Fruit fly (Drosophila melanogaster) whole organism, embryonic: ENCODE measurements around the gene CG32344.

ENCODE experiments used
- ATbp ChIP-seq: fragments of 200-800 bp; sonication (Bioruptor generic); optimal IDR thresholded peaks from 2 replicates; lab custom pipeline; 2017; ENCODE audit warnings: missing biosample characterization, mild to moderate bottlenecking, missing genetic modification characterization, missing genetic modification reagents
- Antp ChIP-seq: fragments of 200-800 bp; sonication (Bioruptor generic); optimal IDR thresholded peaks from 3 replicates; lab custom pipeline; 2016; ENCODE audit warnings: missing biosample characterization, missing genetic modification characterization
- CG12299 ChIP-seq: fragments of 200-800 bp; sonication (Bioruptor generic); optimal IDR thresholded peaks from 2 replicates; lab custom pipeline; 2018; ENCODE audit warnings: missing biosample characterization, mild to moderate bottlenecking, missing genetic modification characterization
- CG1233 ChIP-seq: fragments of 200-800 bp; sonication (Bioruptor generic); optimal IDR thresholded peaks from 4 replicates; lab custom pipeline; 2018; ENCODE audit warnings: missing biosample characterization, mild to moderate bottlenecking, missing genetic modification characterization
- CG12659 ChIP-seq: fragments of 200-800 bp; sonication (Bioruptor generic); optimal IDR thresholded peaks from 3 replicates; lab custom pipeline; 2017; ENCODE audit warnings: mild to moderate bottlenecking, missing biosample characterization, missing genetic modification reagents, missing genetic modification characterization
- CG14710 ChIP-seq: fragments of 200-800 bp; sonication (Bioruptor generic); optimal IDR thresholded peaks from 3 replicates; lab custom pipeline; 2019; ENCODE audit warnings: missing biosample characterization, mild to moderate bottlenecking, missing genetic modification characterization, moderate library complexity
- CG14965 ChIP-seq: fragments of 200-800 bp; sonication (Bioruptor generic); optimal IDR thresholded peaks from 2 replicates; lab custom pipeline; 2016; ENCODE audit warnings: missing biosample characterization, missing genetic modification characterization, borderline replicate concordance
- CG16815 ChIP-seq: fragments of 200-800 bp; sonication (Bioruptor generic); optimal IDR thresholded peaks from 3 replicates; lab custom pipeline; 2017; ENCODE audit warnings: missing biosample characterization, mild to moderate bottlenecking, missing genetic modification characterization
- CG17186 ChIP-seq: fragments of 200-800 bp; sonication (Bioruptor generic); optimal IDR thresholded peaks from 3 replicates; lab custom pipeline; 2017; ENCODE audit warnings: missing biosample characterization, missing genetic modification reagents, missing genetic modification characterization
- CG17385 ChIP-seq: fragments of 200-800 bp; sonication (Bioruptor generic); optimal IDR thresholded peaks from 3 replicates; lab custom pipeline; 2018; ENCODE audit warnings: missing biosample characterization, mild to moderate bottlenecking, missing genetic modification characterization
- CG2889 ChIP-seq: fragments of 200-800 bp; sonication (Bioruptor generic); IDR thresholded peaks from 3 replicates; pipeline ENCODE4 v1.3.6; 2022; ENCODE audit warnings: missing biosample characterization, missing genetic modification characterization
- CG4617 ChIP-seq: fragments of 200-800 bp; sonication (Bioruptor generic); optimal IDR thresholded peaks from 3 replicates; lab custom pipeline; 2016; ENCODE audit warnings: missing biosample characterization, missing genetic modification characterization, borderline replicate concordance
- CG4707 ChIP-seq: fragments of 200-800 bp; sonication (Bioruptor generic); optimal IDR thresholded peaks from 2 replicates; lab custom pipeline; 2018; ENCODE audit warnings: missing biosample characterization, mild to moderate bottlenecking, missing genetic modification characterization, moderate library complexity
- CG4730 ChIP-seq: fragments of 200-800 bp; sonication (Bioruptor generic); IDR thresholded peaks from 2 replicates; pipeline ENCODE4 v1.3.6; 2022; ENCODE audit warnings: missing biosample characterization, missing genetic modification characterization
- CG6654 ChIP-seq: fragments of 200-800 bp; sonication (Bioruptor generic); optimal IDR thresholded peaks from 2 replicates; lab custom pipeline; 2017; ENCODE audit warnings: missing biosample characterization, mild to moderate bottlenecking, missing genetic modification characterization
- CG6683 ChIP-seq: fragments of 200-800 bp; sonication (Bioruptor generic); optimal IDR thresholded peaks from 2 replicates; lab custom pipeline; 2017; ENCODE audit warnings: missing biosample characterization, mild to moderate bottlenecking, missing genetic modification characterization, missing genetic modification reagents
- CG6689 ChIP-seq: fragments of 200-800 bp; sonication (Bioruptor generic); IDR thresholded peaks from 2 replicates; pipeline ENCODE4 v1.3.6; 2022; ENCODE audit warnings: missing biosample characterization, missing genetic modification characterization
- CG6765 ChIP-seq: fragments of 200-800 bp; sonication (Bioruptor generic); optimal IDR thresholded peaks from 3 replicates; lab custom pipeline; 2017; ENCODE audit warnings: missing biosample characterization, mild to moderate bottlenecking, missing genetic modification characterization
- CG7271 ChIP-seq: fragments of 200-800 bp; sonication (Bioruptor generic); optimal IDR thresholded peaks from 2 replicates; lab custom pipeline; 2018; ENCODE audit warnings: missing biosample characterization, mild to moderate bottlenecking, missing genetic modification characterization, moderate library complexity
- CG8281 ChIP-seq: fragments of 200-800 bp; sonication (Bioruptor generic); optimal IDR thresholded peaks from 2 replicates; lab custom pipeline; 2018; ENCODE audit warnings: missing biosample characterization, mild to moderate bottlenecking, missing genetic modification characterization, moderate library complexity
- CG8924 ChIP-seq: fragments of 200-800 bp; optimal IDR thresholded peaks from 3 replicates; lab custom pipeline; 2019; ENCODE audit warnings: missing biosample characterization, mild to moderate bottlenecking, missing genetic modification characterization, moderate library complexity
- CG9727 ChIP-seq: fragments of 200-800 bp; sonication (Bioruptor generic); optimal IDR thresholded peaks from 3 replicates; lab custom pipeline; 2017; ENCODE audit warnings: missing biosample characterization, mild to moderate bottlenecking, missing genetic modification characterization
- CG9932 ChIP-seq: fragments of 200-800 bp; sonication (Bioruptor generic); IDR thresholded peaks from 2 replicates; pipeline ENCODE4 v1.3.6; 2022; ENCODE audit warnings: missing biosample characterization, missing genetic modification characterization
- Dfd ChIP-seq, 2 experiments: fragments of >200 bp; optimal IDR thresholded peaks; 2 replicates each; lab custom pipeline; 2017; ENCODE audit warnings: missing biosample characterization in 2 of 2, missing genetic modification characterization in 2 of 2
- HLH54F ChIP-seq: fragments of 200-800 bp; sonication (Bioruptor generic); optimal IDR thresholded peaks from 3 replicates; lab custom pipeline; 2016; ENCODE audit warnings: missing biosample characterization, missing genetic modification characterization
- HmgZ ChIP-seq: fragments of 200-800 bp; sonication (Bioruptor generic); optimal IDR thresholded peaks from 2 replicates; lab custom pipeline; 2018; ENCODE audit warnings: missing biosample characterization, mild to moderate bottlenecking, missing genetic modification characterization
- Lhr ChIP-seq: fragments of 200-800 bp; sonication (Bioruptor generic); optimal IDR thresholded peaks from 3 replicates; lab custom pipeline; 2017; ENCODE audit warnings: mild to moderate bottlenecking, missing biosample characterization, missing genetic modification reagents, missing genetic modification characterization
- Lpt ChIP-seq: fragments of >200 bp; optimal IDR thresholded peaks from 2 replicates; lab custom pipeline; 2018; ENCODE audit warnings: missing biosample characterization, missing genetic modification characterization
- MBD-R2 ChIP-seq: fragments of 200-800 bp; sonication (Bioruptor generic); IDR thresholded peaks from 2 replicates; pipeline ENCODE4 v1.3.6; 2022; ENCODE audit warnings: missing biosample characterization, missing genetic modification characterization
- bsh ChIP-seq, 2 experiments: fragments of 200-800 bp; sonication (Bioruptor generic); optimal IDR thresholded peaks; 2 replicates each; lab custom pipeline; 2017 to 2018; ENCODE audit warnings: mild to moderate bottlenecking in 2 of 2, missing biosample characterization in 2 of 2, missing genetic modification characterization in 2 of 2, moderate library complexity in 1 of 2
- cg ChIP-seq: fragments of 200-800 bp; sonication (Bioruptor generic); optimal IDR thresholded peaks from 3 replicates; lab custom pipeline; 2019; ENCODE audit warnings: missing biosample characterization, mild to moderate bottlenecking, missing genetic modification characterization, moderate library complexity
- chif ChIP-seq, 2 experiments: fragments of 200-800 bp; sonication (Bioruptor generic); optimal IDR thresholded peaks; 3 replicates each; lab custom pipeline; 2016; ENCODE audit warnings: missing biosample characterization in 2 of 2, missing genetic modification characterization in 2 of 2
- chinmo ChIP-seq: fragments of 200-800 bp; sonication (Bioruptor generic); IDR thresholded peaks from 4 replicates; pipeline ENCODE4 v1.3.6; 2022; ENCODE audit warnings: missing biosample characterization, missing genetic modification characterization; ENCODE audit not compliant: partially characterized antibody
- croc ChIP-seq: fragments of 200-800 bp; sonication (Bioruptor generic); conservative IDR thresholded peaks from 3 replicates; pipeline ENCODE4 v1.3.6; 2022; ENCODE audit warnings: missing biosample characterization, missing genetic modification characterization
- dm ChIP-seq: fragments of 200-800 bp; sonication (Bioruptor generic); optimal IDR thresholded peaks from 3 replicates; lab custom pipeline; 2016; ENCODE audit warnings: missing biosample characterization, missing genetic modification characterization
- esg ChIP-seq: fragments of 200-800 bp; sonication (Bioruptor generic); conservative IDR thresholded peaks from 2 replicates; pipeline ENCODE4 v1.3.6; 2022; ENCODE audit warnings: missing biosample characterization, missing genetic modification characterization
- eve ChIP-seq, 2 experiments: fragments of >200 bp; optimal IDR thresholded peaks; 2 replicates each; lab custom pipeline; 2017; ENCODE audit warnings: missing biosample characterization in 2 of 2, missing genetic modification characterization in 2 of 2
- fd64A ChIP-seq: fragments of 200-800 bp; sonication (Bioruptor generic); optimal IDR thresholded peaks from 3 replicates; lab custom pipeline; 2018; ENCODE audit warnings: missing biosample characterization, mild to moderate bottlenecking, missing genetic modification characterization
- gem ChIP-seq: fragments of 200-800 bp; sonication (Bioruptor generic); optimal IDR thresholded peaks from 2 replicates; lab custom pipeline; 2019; ENCODE audit warnings: missing biosample characterization, mild to moderate bottlenecking, missing genetic modification characterization, moderate library complexity
- gfzf ChIP-seq: fragments of 200-800 bp; sonication (Bioruptor generic); optimal IDR thresholded peaks from 2 replicates; lab custom pipeline; 2016; ENCODE audit warnings: missing biosample characterization, mild to moderate bottlenecking, missing genetic modification characterization, moderate library complexity
- gsb-n ChIP-seq: fragments of 200-800 bp; sonication (Bioruptor generic); optimal IDR thresholded peaks from 3 replicates; lab custom pipeline; 2018; ENCODE audit warnings: missing biosample characterization, mild to moderate bottlenecking, missing genetic modification characterization
- hbn ChIP-seq: fragments of 200-800 bp; sonication (Bioruptor generic); IDR thresholded peaks from 2 replicates; pipeline ENCODE4 v1.3.6; 2022; ENCODE audit warnings: missing biosample characterization, missing genetic modification characterization; ENCODE audit not compliant: partially characterized antibody
- kay ChIP-seq: fragments of 200-800 bp; sonication (Bioruptor generic); optimal IDR thresholded peaks from 2 replicates; lab custom pipeline; 2016; ENCODE audit warnings: missing biosample characterization, missing genetic modification characterization
- psq ChIP-seq: fragments of 200-800 bp; sonication (Bioruptor generic); optimal IDR thresholded peaks from 2 replicates; lab custom pipeline; 2017; ENCODE audit warnings: missing biosample characterization, missing genetic modification characterization
- pum ChIP-seq: fragments of 200-800 bp; sonication (Bioruptor generic); optimal IDR thresholded peaks from 2 replicates; lab custom pipeline; 2016; ENCODE audit warnings: missing biosample characterization, missing genetic modification characterization
- run ChIP-seq: fragments of 200-800 bp; sonication (Bioruptor generic); optimal IDR thresholded peaks from 3 replicates; lab custom pipeline; 2018; ENCODE audit warnings: missing biosample characterization, mild to moderate bottlenecking, missing genetic modification characterization
- slp2 ChIP-seq: fragments of 200-800 bp; sonication (Bioruptor generic); optimal IDR thresholded peaks from 2 replicates; lab custom pipeline; 2016; ENCODE audit warnings: missing biosample characterization, missing genetic modification characterization
- twi ChIP-seq: fragments of 200-800 bp; optimal IDR thresholded peaks from 2 replicates; lab custom pipeline; 2019; ENCODE audit warnings: missing biosample characterization, mild to moderate bottlenecking, missing genetic modification characterization, moderate library complexity
- unpg ChIP-seq: fragments of 200-800 bp; sonication (Bioruptor generic); optimal IDR thresholded peaks from 3 replicates; lab custom pipeline; 2018; ENCODE audit warnings: missing biosample characterization, mild to moderate bottlenecking, missing genetic modification characterization, moderate library complexity
- zen ChIP-seq: fragments of 200-800 bp; sonication (Bioruptor generic); optimal IDR thresholded peaks from 3 replicates; lab custom pipeline; 2018; ENCODE audit warnings: missing biosample characterization, mild to moderate bottlenecking, missing genetic modification characterization, moderate library complexity

Gene CG32344

DNA sequence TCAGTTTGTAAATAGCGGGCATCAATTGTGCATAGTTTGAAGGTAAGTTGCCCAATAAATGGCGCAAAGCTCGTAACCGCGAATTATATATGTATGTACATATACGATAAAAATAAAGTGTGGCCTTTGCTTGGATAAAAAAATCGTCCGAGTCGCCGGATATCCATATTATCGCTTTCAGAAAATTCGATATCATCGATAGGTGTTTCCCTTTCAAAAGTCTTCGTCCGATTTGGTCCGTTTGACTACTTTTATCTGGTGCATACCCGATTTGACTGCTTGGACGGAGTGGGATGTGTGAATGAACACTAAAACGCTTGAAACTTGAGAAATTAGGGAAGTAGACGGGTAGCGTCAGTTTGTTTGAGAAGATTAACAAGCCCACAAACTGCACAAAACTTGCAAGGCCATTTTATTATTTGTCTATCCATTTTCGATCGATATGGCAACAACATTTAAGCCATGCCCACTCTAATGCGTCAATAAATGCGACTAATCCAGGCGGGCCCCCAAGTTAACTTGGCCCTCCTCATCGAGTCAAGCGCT lies 4.7 kb upstream of the CG32344 start (continued):
- peak; percentile 19 for TF ChIP-seq unpg (GFP tag; lab: Kevin White, UChicago)
- TF ChIP-seq CG4730 (GFP tag; lab: Robert Waterston, UW) = no peak
- TF ChIP-seq gfzf (GFP tag; lab: Kevin White, UChicago) = peak; percentile 64
- no peak for TF ChIP-seq CG2889 (GFP tag; lab: Robert Waterston, UW)
- TF ChIP-seq CG14965 (GFP tag; lab: Kevin White, UChicago) = no peak
- no peak for TF ChIP-seq zen (tag; lab: Kevin White, UChicago)
- no peak for TF ChIP-seq CG8924
- TF ChIP-seq gsb-n (tag; lab: Kevin White, UChicago) = no peak
- TF ChIP-seq CG17385 = peak; percentile 4
- no peak for TF ChIP-seq CG6683 (GFP tag; lab: Kevin White, UChicago)
- no peak for TF ChIP-seq run (tag; lab: Kevin White, UChicago)
- no peak for TF ChIP-seq CG6689 (GFP tag; lab: Robert Waterston, UW)
- TF ChIP-seq CG6765 = no peak
- no peak for TF ChIP-seq cg (GFP tag; lab: Kevin White, UChicago)
- no peak for TF ChIP-seq CG12299 (tag; lab: Kevin White, UChicago)
- TF ChIP-seq Antp (GFP tag; lab: Kevin White, UChicago) = no peak
- no peak for TF ChIP-seq twi
- no peak for TF ChIP-seq CG14710
- no peak for TF ChIP-seq croc (GFP tag; lab: Robert Waterston, UW)
- no peak for TF ChIP-seq esg (GFP tag; lab: Robert Waterston, UW)
- no peak for TF ChIP-seq CG9727 (GFP tag; lab: Kevin White, UChicago)
- no peak for TF ChIP-seq kay (GFP tag; lab: Kevin White, UChicago)
- no peak for TF ChIP-seq slp2 (GFP tag; lab: Kevin White, UChicago)
- no peak for TF ChIP-seq CG1233
- no peak for TF ChIP-seq HmgZ (tag; lab: Kevin White, UChicago)
- no peak for TF ChIP-seq bsh (GFP tag; optimal IDR thresholded peaks at IDR 0.05; lab: Kevin White, UChicago)
- TF ChIP-seq eve (GFP tag; optimal IDR thresholded peaks at IDR 0.05; lab: Kevin White, UChicago) = no peak
- TF ChIP-seq CG4617 = no peak
- TF ChIP-seq CG9932 (GFP tag; lab: Robert Waterston, UW) = no peak
- TF ChIP-seq hbn (GFP tag; lab: Robert Waterston, UW) = no peak; the same call in 1 of the 2 replicates
- TF ChIP-seq chif (GFP tag; optimal IDR thresholded peaks at IDR 0.05; lab: Kevin White, UChicago) = no peak
- TF ChIP-seq Lhr (GFP tag; lab: Kevin White, UChicago) = no peak
- no peak for TF ChIP-seq CG6654 (GFP tag; lab: Kevin White, UChicago)
- no peak for TF ChIP-seq Dfd (GFP tag; optimal IDR thresholded peaks at IDR 0.05; lab: Kevin White, UChicago)
- TF ChIP-seq Lpt = no peak
- no peak for TF ChIP-seq MBD-R2
- no peak for TF ChIP-seq chinmo (GFP tag; lab: Robert Waterston, UW)
- no peak for TF ChIP-seq CG16815 (GFP tag; lab: Kevin White, UChicago)
- TF ChIP-seq CG17186 (GFP tag; lab: Kevin White, UChicago) = no peak
- TF ChIP-seq fd64A = no peak
- no peak for TF ChIP-seq psq (GFP tag; lab: Kevin White, UChicago)
- TF ChIP-seq CG7271 (tag; lab: Kevin White, UChicago) = no peak
- TF ChIP-seq CG12659 (GFP tag; lab: Kevin White, UChicago) = peak; percentile 49
- no peak for TF ChIP-seq pum (GFP tag; lab: Kevin White, UChicago)
- TF ChIP-seq gem (tag; lab: Kevin White, UChicago) = no peak
- no peak for TF ChIP-seq HLH54F
- TF ChIP-seq CG4707 (GFP tag; lab: Kevin White, UChicago) = no peak
- no peak for TF ChIP-seq ATbp
- TF ChIP-seq dm (GFP tag; lab: Kevin White, UChicago) = no peak
- TF ChIP-seq CG8281 = no peak
